Fruit fly (Drosophila melanogaster) whole organism, embryonic: ENCODE results near the gene CG3604.

Source experiments
- Atf6 ChIP-seq: fragments of 200-800 bp; sonication (Bioruptor generic); IDR thresholded peaks from 2 replicates; pipeline ENCODE4 v1.3.6; 2022; ENCODE audit warnings: missing biosample characterization, missing genetic modification characterization
- B-H1 ChIP-seq: fragments of 200-800 bp; sonication (Bioruptor generic); IDR thresholded peaks from 3 replicates; pipeline ENCODE4 v1.3.6; 2022; ENCODE audit warnings: missing biosample characterization, missing genetic modification characterization
- B-H2 ChIP-seq: fragments of 200-800 bp; sonication (Bioruptor generic); optimal IDR thresholded peaks from 2 replicates; lab custom pipeline; 2018; ENCODE audit warnings: missing biosample characterization, mild to moderate bottlenecking, missing genetic modification characterization
- CG1024 ChIP-seq: fragments of 200-800 bp; sonication (Bioruptor generic); IDR thresholded peaks from 2 replicates; pipeline ENCODE4 v1.3.6; 2022; ENCODE audit warnings: missing biosample characterization, missing genetic modification characterization
- CG10543 ChIP-seq: fragments of 200-800 bp; sonication (Bioruptor generic); optimal IDR thresholded peaks from 3 replicates; lab custom pipeline; 2017; ENCODE audit warnings: missing biosample characterization, mild to moderate bottlenecking, missing genetic modification characterization, moderate library complexity
- CG14667 ChIP-seq: fragments of 200-800 bp; sonication (Bioruptor generic); IDR thresholded peaks from 2 replicates; pipeline ENCODE4 v1.3.6; 2022; ENCODE audit warnings: missing biosample characterization, missing genetic modification characterization
- CG15269 ChIP-seq: fragments of 200-800 bp; sonication (Bioruptor generic); optimal IDR thresholded peaks from 2 replicates; lab custom pipeline; 2018; ENCODE audit warnings: missing biosample characterization, mild to moderate bottlenecking, missing genetic modification characterization, moderate library complexity
- CG15601 ChIP-seq: fragments of 200-800 bp; sonication (Bioruptor generic); optimal IDR thresholded peaks from 3 replicates; lab custom pipeline; 2019; ENCODE audit warnings: missing biosample characterization, mild to moderate bottlenecking, missing genetic modification characterization, moderate library complexity
- CG16779 ChIP-seq: fragments of 200-800 bp; sonication (Bioruptor generic); IDR thresholded peaks from 2 replicates; pipeline ENCODE4 v1.3.6; 2022; ENCODE audit warnings: missing biosample characterization, missing genetic modification characterization
- CG18599 ChIP-seq: fragments of 200-800 bp; sonication (Bioruptor generic); optimal IDR thresholded peaks from 3 replicates; lab custom pipeline; 2017; ENCODE audit warnings: missing biosample characterization, missing genetic modification characterization, mild to moderate bottlenecking, moderate library complexity, missing genetic modification reagents
- CG7745 ChIP-seq: fragments of 200-800 bp; sonication (Bioruptor generic); optimal IDR thresholded peaks from 2 replicates; lab custom pipeline; 2018; ENCODE audit warnings: missing biosample characterization, mild to moderate bottlenecking, missing genetic modification characterization, moderate library complexity
- CG8290 ChIP-seq, 3 experiments: fragments of 200-800 bp; sonication (Bioruptor generic); optimal IDR thresholded peaks; 2 replicates each; lab custom pipeline; 2016 to 2019; ENCODE audit warnings: missing biosample characterization in 3 of 3, missing genetic modification characterization in 3 of 3, mild to moderate bottlenecking in 2 of 3, moderate library complexity in 1 of 3
- CG8944 ChIP-seq: fragments of 200-800 bp; sonication (Bioruptor generic); optimal IDR thresholded peaks from 3 replicates; lab custom pipeline; 2016; ENCODE audit warnings: missing biosample characterization, missing genetic modification characterization
- CkIIα-i1 ChIP-seq: fragments of 200-800 bp; sonication (Bioruptor generic); IDR thresholded peaks from 2 replicates; pipeline ENCODE4 v1.3.6; 2022; ENCODE audit warnings: missing biosample characterization, missing genetic modification characterization
- Dip3 ChIP-seq: fragments of 200-800 bp; sonication (Bioruptor generic); optimal IDR thresholded peaks from 3 replicates; lab custom pipeline; 2016; ENCODE audit warnings: missing biosample characterization, missing genetic modification characterization
- HLH4C ChIP-seq: fragments of 200-800 bp; sonication (Bioruptor generic); IDR thresholded peaks from 3 replicates; pipeline ENCODE4 v1.3.6; 2022; ENCODE audit warnings: missing biosample characterization, missing genetic modification characterization; ENCODE audit not compliant: partially characterized antibody
- HLH54F ChIP-seq: fragments of 200-800 bp; sonication (Bioruptor generic); optimal IDR thresholded peaks from 3 replicates; lab custom pipeline; 2016; ENCODE audit warnings: missing biosample characterization, missing genetic modification characterization
- MESR4 ChIP-seq: fragments of 200-800 bp; sonication (Bioruptor generic); optimal IDR thresholded peaks from 2 replicates; lab custom pipeline; 2018; ENCODE audit warnings: missing biosample characterization, mild to moderate bottlenecking, missing genetic modification characterization, moderate library complexity
- Med ChIP-seq: fragments of 200-800 bp; sonication (Bioruptor generic); peaks from one replicate; lab custom pipeline; 2016; ENCODE audit warnings: missing biosample characterization, missing genetic modification characterization, mild to moderate bottlenecking, inconsistent platforms, moderate library complexity
- Meics ChIP-seq: fragments of 200-800 bp; sonication (Bioruptor generic); optimal IDR thresholded peaks from 2 replicates; lab custom pipeline; 2017; ENCODE audit warnings: missing biosample characterization, mild to moderate bottlenecking, missing genetic modification characterization
- Nf-YA ChIP-seq: fragments of 200-800 bp; sonication (Bioruptor generic); IDR thresholded peaks from 2 replicates; pipeline ENCODE4 v1.3.6; 2022; ENCODE audit warnings: missing biosample characterization, missing genetic modification characterization
- Scr ChIP-seq: fragments of 200-800 bp; sonication (Bioruptor generic); IDR thresholded peaks from 2 replicates; pipeline ENCODE4 v1.3.6; 2022; ENCODE audit warnings: missing biosample characterization, missing genetic modification characterization; ENCODE audit not compliant: partially characterized antibody
- Six4 ChIP-seq: fragments of 200-800 bp; sonication (Bioruptor generic); optimal IDR thresholded peaks from 2 replicates; lab custom pipeline; 2016; ENCODE audit warnings: missing biosample characterization, missing genetic modification characterization
- az2 ChIP-seq: fragments of 200-800 bp; sonication (Bioruptor generic); optimal IDR thresholded peaks from 3 replicates; lab custom pipeline; 2016; ENCODE audit warnings: missing biosample characterization, missing genetic modification characterization
- bigmax ChIP-seq: fragments of 200-800 bp; sonication (Bioruptor generic); optimal IDR thresholded peaks from 2 replicates; lab custom pipeline; 2018; ENCODE audit warnings: missing biosample characterization, mild to moderate bottlenecking, missing genetic modification characterization
- danr ChIP-seq: fragments of 200-800 bp; sonication (Bioruptor generic); IDR thresholded peaks from 2 replicates; pipeline ENCODE4 v1.3.6; 2022; ENCODE audit warnings: missing biosample characterization, missing genetic modification characterization
- dpn ChIP-seq, 2 experiments: fragments of 200-800 bp; sonication (Bioruptor generic); optimal IDR thresholded peaks; 3 replicates each; lab custom pipeline; 2016; ENCODE audit warnings: missing biosample characterization in 2 of 2, missing genetic modification characterization in 2 of 2
- fd102C ChIP-seq: fragments of 200-800 bp; sonication (Bioruptor generic); optimal IDR thresholded peaks from 2 replicates; lab custom pipeline; 2018; ENCODE audit warnings: missing biosample characterization, mild to moderate bottlenecking, missing genetic modification characterization, moderate library complexity
- gem ChIP-seq: fragments of 200-800 bp; sonication (Bioruptor generic); optimal IDR thresholded peaks from 2 replicates; lab custom pipeline; 2019; ENCODE audit warnings: missing biosample characterization, mild to moderate bottlenecking, missing genetic modification characterization, moderate library complexity
- grau ChIP-seq: fragments of 200-800 bp; optimal IDR thresholded peaks from 3 replicates; lab custom pipeline; 2019; ENCODE audit warnings: missing biosample characterization, mild to moderate bottlenecking, missing genetic modification characterization, moderate library complexity
- lab ChIP-seq: fragments of 200-800 bp; sonication (Bioruptor generic); optimal IDR thresholded peaks from 3 replicates; lab custom pipeline; 2017; ENCODE audit warnings: missing biosample characterization, missing genetic modification characterization, mild to moderate bottlenecking, moderate library complexity, missing genetic modification reagents
- lbe ChIP-seq: fragments of 200-800 bp; sonication (Bioruptor generic); optimal IDR thresholded peaks from 2 replicates; lab custom pipeline; 2016; ENCODE audit warnings: missing biosample characterization, mild to moderate bottlenecking, missing genetic modification characterization
- lov ChIP-seq, 2 experiments: fragments of 200-800 bp in 1 of 2; fragments of >200 bp in 1 of 2; sonication (Bioruptor generic) in 1 of 2; IDR thresholded peaks in 1 of 2; optimal IDR thresholded peaks in 1 of 2; 2 replicates in 1 of 2; 3 replicates in 1 of 2; pipeline versions ENCODE4 v1.3.6 to Lab custom; 2017 to 2022; ENCODE audit warnings: missing biosample characterization in 1 of 2, missing genetic modification characterization in 1 of 2
- mld ChIP-seq: fragments of 200-800 bp; sonication (Bioruptor generic); IDR thresholded peaks from 3 replicates; pipeline ENCODE4 v1.3.6; 2022; ENCODE audit warnings: missing biosample characterization, missing genetic modification characterization; ENCODE audit not compliant: partially characterized antibody
- nerfin-2 ChIP-seq: fragments of 200-800 bp; sonication (Bioruptor generic); IDR thresholded peaks from 2 replicates; pipeline ENCODE4 v1.3.6; 2022; ENCODE audit warnings: missing biosample characterization, missing genetic modification characterization; ENCODE audit not compliant: partially characterized antibody
- prd ChIP-seq, 3 experiments: fragments of >200 bp in 2 of 3; fragments of 200-800 bp in 1 of 3; sonication (Bioruptor generic) in 1 of 3; optimal IDR thresholded peaks in 2 of 3; IDR thresholded peaks in 1 of 3; 2 replicates in 2 of 3; 3 replicates in 1 of 3; pipeline versions ENCODE4 v1.3.6 to Lab custom; 2017 to 2022; ENCODE audit warnings: missing biosample characterization in 1 of 3, missing genetic modification characterization in 1 of 3
- slbo ChIP-seq: fragments of 200-800 bp; sonication (Bioruptor generic); IDR thresholded peaks from 2 replicates; pipeline ENCODE4 v1.3.6; 2022; ENCODE audit warnings: missing biosample characterization, missing genetic modification characterization
- sob ChIP-seq: fragments of 200-800 bp; sonication (Bioruptor generic); IDR thresholded peaks from 2 replicates; pipeline ENCODE4 v1.3.6; 2022; ENCODE audit warnings: missing biosample characterization, missing genetic modification characterization
- sug ChIP-seq: fragments of 200-800 bp; optimal IDR thresholded peaks from 2 replicates; lab custom pipeline; 2019; ENCODE audit warnings: missing biosample characterization, mild to moderate bottlenecking, missing genetic modification characterization, moderate library complexity
- z ChIP-seq: fragments of 200-800 bp; sonication (Bioruptor generic); IDR thresholded peaks from 3 replicates; pipeline ENCODE4 v1.3.6; 2022; ENCODE audit warnings: missing biosample characterization, missing genetic modification characterization
- zf30C ChIP-seq: fragments of 200-800 bp; sonication (Bioruptor generic); optimal IDR thresholded peaks from 3 replicates; lab custom pipeline; 2018; ENCODE audit warnings: missing biosample characterization, mild to moderate bottlenecking, missing genetic modification characterization
- zfh2 ChIP-seq: fragments of 200-800 bp; sonication (Bioruptor generic); optimal IDR thresholded peaks from 2 replicates; lab custom pipeline; 2016; ENCODE audit warnings: missing biosample characterization, missing genetic modification characterization

CG3604 gene

DNA sequence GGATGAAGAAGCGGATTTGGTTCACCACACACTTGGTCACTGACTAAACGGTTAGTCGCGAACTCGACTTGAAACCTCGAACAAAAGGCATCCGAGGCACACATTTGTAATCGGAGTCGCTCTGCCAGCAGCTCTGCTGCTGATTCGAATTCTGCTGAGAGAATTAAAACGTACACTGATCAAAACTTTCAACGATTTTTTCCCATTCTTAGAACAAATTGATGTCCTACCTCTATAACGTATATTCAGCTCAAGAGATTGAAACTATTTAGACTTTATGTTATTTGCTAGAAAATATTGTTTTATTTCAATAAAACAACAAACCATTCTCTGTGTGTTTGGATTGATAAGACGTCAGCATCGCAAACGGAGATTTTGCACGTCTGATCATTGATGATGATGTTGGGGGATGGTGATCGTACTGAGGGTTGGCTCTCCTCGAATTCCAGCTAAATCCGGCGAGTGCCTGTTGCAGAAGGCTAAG lies 7.8 kb upstream of the CG3604 start, which contains the start of gene CG31778 (continued):
- no peak for TF ChIP-seq Scr (GFP tag; lab: Robert Waterston, UW)
- no peak for TF ChIP-seq CG16779
- TF ChIP-seq CG15269, result peak; percentile 2
- no peak for TF ChIP-seq CG8944
- peak; percentile 46 for TF ChIP-seq gem
- no peak for TF ChIP-seq lov (optimal IDR thresholded peaks at IDR 0.05; lab: Kevin White, UChicago)
- TF ChIP-seq lov (GFP tag; IDR thresholded peaks at IDR 0.05; lab: Robert Waterston, UW), result no peak
- TF ChIP-seq CG1024 (GFP tag; lab: Robert Waterston, UW), result no peak
- TF ChIP-seq HLH54F (GFP tag; lab: Kevin White, UChicago), result no peak
- TF ChIP-seq nerfin-2 (GFP tag; lab: Robert Waterston, UW), result no peak
- peak; percentile 9 for TF ChIP-seq Dip3 (GFP tag; lab: Kevin White, UChicago)
- no peak for TF ChIP-seq Nf-YA (GFP tag; lab: Robert Waterston, UW)
- no peak for TF ChIP-seq Six4 (GFP tag; lab: Kevin White, UChicago)
- TF ChIP-seq lbe (GFP tag; lab: Kevin White, UChicago), result peak; percentile 84
- peak; percentile 60 for TF ChIP-seq CG18599
- no peak for TF ChIP-seq CG8290 (GFP tag; optimal IDR thresholded peaks at IDR 0.05; lab: Kevin White, UChicago)
- peak in 1 of 2 experiments; percentile 36 for TF ChIP-seq CG8290 (tag; optimal IDR thresholded peaks at IDR 0.05; lab: Kevin White, UChicago)
- TF ChIP-seq dpn (GFP tag; optimal IDR thresholded peaks at IDR 0.05; lab: Kevin White, UChicago), result no peak
- TF ChIP-seq CG15601, result no peak
- no peak for TF ChIP-seq CkIIα-i1 (GFP tag; lab: Robert Waterston, UW)
- peak; percentile 26 for TF ChIP-seq lab
- TF ChIP-seq z, result no peak
- no peak for TF ChIP-seq zfh2 (GFP tag; lab: Kevin White, UChicago)
- peak; percentile 22; the same call in 1 of the 2 replicates for TF ChIP-seq danr (GFP tag; lab: Robert Waterston, UW)
- no peak for TF ChIP-seq zf30C (GFP tag; lab: Kevin White, UChicago)
- no peak for TF ChIP-seq B-H1 (GFP tag; lab: Robert Waterston, UW)
- TF ChIP-seq fd102C, result no peak
- TF ChIP-seq mld (GFP tag; lab: Robert Waterston, UW), result no peak
- TF ChIP-seq B-H2, result no peak
- no peak for TF ChIP-seq prd (optimal IDR thresholded peaks at IDR 0.05; lab: Kevin White, UChicago)
- 0 out of 3 replicates have a peak, but pooled peaks have one; percentile 11 for TF ChIP-seq prd (GFP tag; IDR thresholded peaks at IDR 0.05; lab: Robert Waterston, UW)
- no peak for TF ChIP-seq grau
- no peak for TF ChIP-seq MESR4 (GFP tag; lab: Kevin White, UChicago)
- peak; percentile 0 for TF ChIP-seq CG10543 (GFP tag; lab: Kevin White, UChicago)
- TF ChIP-seq CG7745 (tag; lab: Kevin White, UChicago), result no peak
- no peak for TF ChIP-seq CG14667 (GFP tag; lab: Robert Waterston, UW)
- peak; percentile 44; the same call in 1 of the 2 replicates for TF ChIP-seq Atf6 (GFP tag; lab: Robert Waterston, UW)
- TF ChIP-seq az2 (GFP tag; lab: Kevin White, UChicago), result no peak
- TF ChIP-seq Med (GFP tag; lab: Kevin White, UChicago), result peak; percentile 72
- TF ChIP-seq sug, result peak; percentile 20
- TF ChIP-seq bigmax (GFP tag; lab: Kevin White, UChicago), result no peak
- TF ChIP-seq slbo (GFP tag; lab: Robert Waterston, UW), result peak; percentile 30; the same call in 1 of the 2 replicates
- TF ChIP-seq Meics, result peak; percentile 12
- TF ChIP-seq HLH4C (GFP tag; lab: Robert Waterston, UW), result no peak
- TF ChIP-seq sob (GFP tag; lab: Robert Waterston, UW), result 0 out of 2 replicates have a peak, but pooled peaks have one; percentile 15
- TF ChIP-seq, all 482 proteins: peak for 36
